Worm (Caenorhabditis elegans): ENCODE data around the gene Y51B9A.8.

Y51B9A.8 gene

DNA sequence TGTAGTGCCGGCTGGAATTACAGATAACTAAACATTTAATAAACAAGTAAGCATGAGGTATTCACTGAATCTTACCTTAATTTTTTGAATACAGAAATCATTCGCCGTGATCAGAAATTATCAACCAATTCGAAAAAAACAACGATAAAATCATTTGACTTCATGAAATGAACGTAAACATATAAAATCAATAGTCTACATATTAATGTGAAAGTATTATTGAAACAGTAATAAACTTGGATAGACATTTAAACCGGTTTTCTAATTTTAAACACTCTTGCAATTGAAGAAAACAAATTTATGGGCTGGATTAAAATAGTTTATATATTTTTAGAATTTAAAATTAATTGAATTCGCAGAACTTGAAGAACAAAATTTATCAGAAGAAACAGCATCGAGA lies 43.2 kb downstream of the Y51B9A.8 start, which contains the start of gene chil-16:
chil-16 (minus strand) TSS at position 101 of the 400 bp plus-strand sequence.
- TF ChIP-seq pqm-1 (tag; optimal IDR thresholded peaks at IDR 0.05) = no peak
- TF ChIP-seq eyg-1 (tag; optimal IDR thresholded peaks at IDR 0.05) = no peak
- TF ChIP-seq ceh-18 (tag; optimal IDR thresholded peaks at IDR 0.05) = no peak
- TF ChIP-seq pat-9 (tag; optimal IDR thresholded peaks at IDR 0.05) = no peak
- no peak for TF ChIP-seq ztf-16 (tag; optimal IDR thresholded peaks at IDR 0.05)
- TF ChIP-seq hlh-8 (tag; optimal IDR thresholded peaks at IDR 0.05) = no peak
- TF ChIP-seq ceh-19 (GFP tag; optimal IDR thresholded peaks at IDR 0.05) = no peak
- no peak for TF ChIP-seq elt-4 (tag; optimal IDR thresholded peaks at IDR 0.05)

DNA sequence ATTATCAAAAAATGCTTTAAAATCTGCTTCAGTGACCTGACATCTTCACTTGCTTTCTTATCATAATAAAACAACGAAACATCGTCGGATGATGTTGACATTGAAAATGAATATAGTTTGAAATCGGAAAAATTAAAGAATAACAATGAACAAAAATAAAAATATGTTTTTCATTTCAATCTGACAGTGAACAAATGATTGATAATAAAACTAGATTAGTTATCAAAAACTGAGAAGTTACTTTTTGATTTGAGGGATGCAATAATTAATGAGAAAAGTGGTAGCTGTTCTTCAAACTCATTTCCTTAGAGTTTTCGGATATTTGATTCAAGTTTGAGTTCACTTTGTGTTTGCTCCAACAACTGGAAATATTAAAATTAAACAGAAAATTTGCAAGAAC lies 44.9 kb downstream of the Y51B9A.8 start, which contains the start of gene chil-15:
chil-15 (minus strand) TSS at position 101 of the 400 bp plus-strand sequence.
- TF ChIP-seq ref-2 (tag; optimal IDR thresholded peaks at IDR 0.05) = no peak
- TF ChIP-seq ceh-24 (tag; optimal IDR thresholded peaks at IDR 0.05) = no peak
- no peak for TF ChIP-seq ceh-6 (GFP tag; optimal IDR thresholded peaks at IDR 0.05)
- TF ChIP-seq pag-3 (tag; optimal IDR thresholded peaks at IDR 0.05; ENCODE audit: borderline replicate concordance) = no peak
- TF ChIP-seq ceh-31 (tag; optimal IDR thresholded peaks at IDR 0.05) = no peak
- TF ChIP-seq K09A11.1 (tag; optimal IDR thresholded peaks at IDR 0.05; ENCODE audit: insufficient read depth) = no peak
- TF ChIP-seq ahr-1 (tag; optimal IDR thresholded peaks at IDR 0.05) = no peak
- no peak for TF ChIP-seq unc-86 (tag; optimal IDR thresholded peaks at IDR 0.05)
- TF ChIP-seq Y22D7AL.16 (tag; optimal IDR thresholded peaks at IDR 0.05) = no peak
- TF ChIP-seq che-1 (tag; optimal IDR thresholded peaks at IDR 0.05) = no peak
- TF ChIP-seq hlh-8 (tag; optimal IDR thresholded peaks at IDR 0.05) = no peak
- TF ChIP-seq pqm-1 (tag; optimal IDR thresholded peaks at IDR 0.05) = no peak
- no peak for TF ChIP-seq C08G9.2 (tag; optimal IDR thresholded peaks at IDR 0.05)
- no peak for TF ChIP-seq fkh-10 (GFP tag; optimal IDR thresholded peaks at IDR 0.05)
- no peak for TF ChIP-seq sox-2 (GFP tag; IDR thresholded peaks at IDR 0.05)
- no peak for TF ChIP-seq ceh-14 (tag; optimal IDR thresholded peaks at IDR 0.05)
- no peak for TF ChIP-seq tbx-7 (tag; optimal IDR thresholded peaks at IDR 0.05)

DNA sequence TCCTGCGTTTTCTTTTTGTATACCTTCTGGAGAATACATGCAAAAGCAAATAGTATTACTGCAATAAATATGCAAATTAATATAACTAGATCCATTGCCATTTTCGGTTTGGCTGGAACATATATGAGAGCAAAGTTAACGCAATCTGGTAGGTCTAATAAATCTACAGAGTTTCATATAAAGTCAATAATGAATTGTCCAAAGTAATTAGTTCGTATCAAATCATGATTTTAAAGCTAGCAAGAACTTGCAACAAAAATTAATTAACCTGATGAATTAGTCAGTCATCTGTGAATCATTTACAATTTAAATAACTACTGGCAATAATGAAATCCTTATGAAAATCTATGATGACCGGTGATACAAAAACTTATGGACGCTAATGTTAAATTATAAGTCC lies 46.7 kb downstream of the Y51B9A.8 start, which contains the start of gene R09D1.13:
R09D1.13 (minus strand) TSS at position 101 of the 400 bp plus-strand sequence.
- TF ChIP-seq ceh-45 (GFP tag; IDR thresholded peaks at IDR 0.05) = no peak
- TF ChIP-seq Y22D7AL.16 (tag; optimal IDR thresholded peaks at IDR 0.05) = no peak
- TF ChIP-seq npax-4 (tag; optimal IDR thresholded peaks at IDR 0.05) = no peak
- no peak for TF ChIP-seq zip-5 (tag; optimal IDR thresholded peaks at IDR 0.05)
- no peak for TF ChIP-seq C38D4.7 (GFP tag; optimal IDR thresholded peaks at IDR 0.05)
- TF ChIP-seq ceh-34 (tag; optimal IDR thresholded peaks at IDR 0.05) = no peak

DNA sequence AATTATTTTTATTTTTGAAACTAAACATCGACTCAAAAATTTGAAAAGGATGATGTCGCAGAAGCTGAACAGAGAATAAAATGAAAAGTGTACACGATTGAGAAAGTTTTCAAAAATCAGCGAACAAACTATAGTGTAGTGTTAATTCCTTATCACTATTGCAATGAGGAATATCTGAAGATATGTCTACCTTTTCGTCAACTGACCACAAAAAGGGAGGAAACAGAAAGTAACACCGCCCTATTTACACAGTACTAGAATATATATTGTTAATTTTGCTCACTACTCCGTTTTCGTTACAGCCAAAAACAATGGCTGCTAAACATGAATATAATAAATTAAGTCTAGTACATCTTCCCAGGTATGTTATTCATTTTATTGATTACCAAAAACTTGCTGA lies 49.3 kb downstream of the Y51B9A.8 start, which contains the start of gene chil-18:
chil-18 (plus strand) TSS at position 301 of the 400 bp plus-strand sequence.
- TF ChIP-seq ceh-24 (tag; optimal IDR thresholded peaks at IDR 0.05) (no peak), zip-5 (tag; optimal IDR thresholded peaks at IDR 0.05) (no peak), syd-9 (tag; optimal IDR thresholded peaks at IDR 0.05) (no peak), ztf-16 (tag; optimal IDR thresholded peaks at IDR 0.05) (no peak), rnt-1 (tag; optimal IDR thresholded peaks at IDR 0.05) (no peak), madf-2 (tag; optimal IDR thresholded peaks at IDR 0.05) (no peak)

Data from whole organism, late embryonic.